Worm (Caenorhabditis elegans) whole organism, L1 larva: ENCODE data around the gene K07C5.3.

Experiments
- C34B4.2 ChIP-seq: sonication (generic microtip); optimal IDR thresholded peaks from 2 replicates; lab custom pipeline; 2017; ENCODE audit warnings: mild to moderate bottlenecking, missing genetic modification characterization, missing compliant biosample characterization
- alr-1 ChIP-seq: fragments of 200-800 bp; sonication (Bioruptor generic); optimal IDR thresholded peaks from 2 replicates; lab custom pipeline; 2018; ENCODE audit warnings: borderline replicate concordance, mild to moderate bottlenecking, missing genetic modification characterization, missing compliant biosample characterization
- aly-2 ChIP-seq: fragments of 150-350 bp; optimal IDR thresholded peaks from 2 replicates; lab custom pipeline; 2014; ENCODE audit warnings: missing biosample characterization, missing genetic modification characterization
- blmp-1 ChIP-seq: fragments of 150-350 bp; optimal IDR thresholded peaks from 2 replicates; lab custom pipeline; 2014; ENCODE audit warnings: missing biosample characterization, missing genetic modification characterization
- ceh-82 ChIP-seq, 3 experiments: fragments of 150-350 bp in 1 of 3; sonication (generic microtip) in 2 of 3; optimal IDR thresholded peaks; 2 replicates each; lab custom pipeline; 2014 to 2017; ENCODE audit warnings: missing biosample characterization in 3 of 3, missing genetic modification characterization in 3 of 3
- ces-1 ChIP-seq: fragments of 150-350 bp; optimal IDR thresholded peaks from 2 replicates; lab custom pipeline; 2014; ENCODE audit warnings: missing biosample characterization, missing genetic modification reagents, missing genetic modification characterization
- dpl-1 ChIP-seq, 3 experiments: fragments of 150-350 bp in 2 of 3; sonication (generic microtip) in 1 of 3; optimal IDR thresholded peaks; 2 replicates each; lab custom pipeline; 2014 to 2017; ENCODE audit warnings: missing biosample characterization in 3 of 3, missing genetic modification characterization in 3 of 3, missing genetic modification reagents in 3 of 3
- dsc-1 ChIP-seq: sonication (generic microtip); optimal IDR thresholded peaks from 2 replicates; lab custom pipeline; 2016; ENCODE audit warnings: mild to moderate bottlenecking, missing genetic modification characterization, missing compliant biosample characterization
- egl-13 ChIP-seq: sonication (generic microtip); optimal IDR thresholded peaks from 2 replicates; lab custom pipeline; 2016; ENCODE audit warnings: missing genotype, missing genetic modification reagents, missing genetic modification characterization, missing compliant biosample characterization
- elt-2 ChIP-seq: sonication (generic microtip); optimal IDR thresholded peaks from 2 replicates; lab custom pipeline; 2016; ENCODE audit warnings: missing genetic modification characterization, mild to moderate bottlenecking, inconsistent platforms, missing compliant biosample characterization, missing genetic modification reagents
- elt-3 ChIP-seq, 6 experiments: fragments of 150-350 bp in 1 of 6; sonication (generic microtip); optimal IDR thresholded peaks; 2 replicates each; lab custom pipeline; 2017 to 2018; ENCODE audit warnings: missing biosample characterization in 6 of 6, missing genetic modification characterization in 6 of 6, inconsistent platforms in 1 of 6
- ets-5 ChIP-seq: fragments of 200-800 bp; sonication (Bioruptor generic); IDR thresholded peaks from 2 replicates; pipeline ENCODE4 v1.3.6; 2022; ENCODE audit warnings: missing genetic modification characterization, missing compliant biosample characterization
- fkh-10 ChIP-seq: sonication (generic microtip); optimal IDR thresholded peaks from 2 replicates; lab custom pipeline; 2017; ENCODE audit warnings: missing biosample characterization, missing genetic modification reagents, missing genetic modification characterization
- fkh-8 ChIP-seq: sonication (generic microtip); optimal IDR thresholded peaks from 2 replicates; lab custom pipeline; 2016; ENCODE audit warnings: mild to moderate bottlenecking, missing genetic modification characterization, missing compliant biosample characterization
- grh-1 ChIP-seq: fragments of 200-800 bp; sonication (Bioruptor generic); IDR thresholded peaks from 2 replicates; pipeline ENCODE4 v1.3.6; 2022; ENCODE audit warnings: missing genetic modification reagents, missing genetic modification characterization, missing compliant biosample characterization
- hlh-17 ChIP-seq: fragments of 200-800 bp; sonication (Bioruptor generic); optimal IDR thresholded peaks from 2 replicates; lab custom pipeline; 2018; ENCODE audit warnings: missing genetic modification characterization, mild to moderate bottlenecking, missing compliant biosample characterization, moderate library complexity, borderline replicate concordance
- hpl-2 ChIP-seq: fragments of 150-350 bp; optimal IDR thresholded peaks from 2 replicates; lab custom pipeline; 2014; ENCODE audit warnings: missing biosample characterization, missing genetic modification reagents, missing genetic modification characterization
- irx-1 ChIP-seq: sonication (generic microtip); optimal IDR thresholded peaks from 2 replicates; lab custom pipeline; 2016; ENCODE audit warnings: missing genetic modification characterization, missing compliant biosample characterization
- isw-1 ChIP-seq: fragments of 200-800 bp; sonication (Bioruptor generic); IDR thresholded peaks from 2 replicates; pipeline ENCODE4 v1.3.6; 2022; ENCODE audit warnings: missing genetic modification characterization, missing compliant biosample characterization
- lin-13 ChIP-seq: fragments of 150-350 bp; optimal IDR thresholded peaks from 2 replicates; lab custom pipeline; 2014; ENCODE audit warnings: missing biosample characterization, missing genetic modification reagents, missing genetic modification characterization
- lin-14 ChIP-seq: fragments of 200-800 bp; sonication (Bioruptor generic); optimal IDR thresholded peaks from 2 replicates; lab custom pipeline; 2018; ENCODE audit warnings: mild to moderate bottlenecking, missing genetic modification characterization, moderate library complexity, missing compliant biosample characterization
- lir-3 ChIP-seq: sonication (generic microtip); optimal IDR thresholded peaks from 2 replicates; lab custom pipeline; 2016; ENCODE audit warnings: mild to moderate bottlenecking, missing genetic modification characterization, moderate library complexity, missing compliant biosample characterization; ENCODE audit not compliant: poor library complexity
- lsy-2 ChIP-seq, 2 experiments: fragments of 150-350 bp; optimal IDR thresholded peaks; 2 replicates each; lab custom pipeline; 2014; ENCODE audit warnings: missing biosample characterization in 2 of 2, missing genetic modification characterization in 2 of 2
- mab-9 ChIP-seq: fragments of 200-800 bp; sonication (Bioruptor generic); IDR thresholded peaks from 2 replicates; pipeline ENCODE4 v1.3.6; 2022; ENCODE audit warnings: missing genetic modification reagents, missing genetic modification characterization, missing compliant biosample characterization
- nhr-11 ChIP-seq: fragments of 150-350 bp; optimal IDR thresholded peaks from 2 replicates; lab custom pipeline; 2014; ENCODE audit warnings: missing biosample characterization, missing genetic modification characterization
- nhr-12 ChIP-seq: sonication (generic microtip); optimal IDR thresholded peaks from 2 replicates; lab custom pipeline; 2017; ENCODE audit warnings: missing biosample characterization, missing genetic modification characterization
- nhr-20 ChIP-seq: sonication (generic microtip); optimal IDR thresholded peaks from 2 replicates; lab custom pipeline; 2016; ENCODE audit warnings: mild to moderate bottlenecking, missing genetic modification characterization, missing compliant biosample characterization
- nhr-237 ChIP-seq: fragments of 150-350 bp; optimal IDR thresholded peaks from 2 replicates; lab custom pipeline; 2014; ENCODE audit warnings: missing biosample characterization, missing genetic modification characterization
- nhr-47 ChIP-seq: sonication (generic microtip); optimal IDR thresholded peaks from 2 replicates; lab custom pipeline; 2016; ENCODE audit warnings: mild to moderate bottlenecking, missing genetic modification characterization, moderate library complexity, missing compliant biosample characterization
- nhr-71 ChIP-seq: sonication (generic microtip); optimal IDR thresholded peaks from 2 replicates; lab custom pipeline; 2016; ENCODE audit warnings: mild to moderate bottlenecking, missing genetic modification characterization, moderate library complexity, missing compliant biosample characterization
- nhr-84 ChIP-seq: sonication (generic microtip); optimal IDR thresholded peaks from 2 replicates; lab custom pipeline; 2017; ENCODE audit warnings: missing biosample characterization, missing genetic modification characterization
- nhr-85 ChIP-seq: sonication (generic microtip); peaks from one replicate; lab custom pipeline; 2016; ENCODE audit warnings: missing genetic modification characterization, inconsistent platforms, missing compliant biosample characterization
- pag-3 ChIP-seq: sonication (generic microtip); optimal IDR thresholded peaks from 2 replicates; lab custom pipeline; 2017; ENCODE audit warnings: missing genetic modification characterization, mild to moderate bottlenecking, missing compliant biosample characterization, antibody characterized with exemption, borderline replicate concordance; ENCODE audit not compliant: insufficient read depth
- pqm-1 ChIP-seq: sonication (generic microtip); optimal IDR thresholded peaks from 3 replicates; lab custom pipeline; 2017; ENCODE audit warnings: missing biosample characterization, missing genetic modification characterization
- skn-1 ChIP-seq: fragments of 150-350 bp; optimal IDR thresholded peaks from 2 replicates; lab custom pipeline; 2014; ENCODE audit warnings: missing biosample characterization, missing genetic modification characterization
- snu-23 ChIP-seq: sonication (generic microtip); optimal IDR thresholded peaks from 2 replicates; lab custom pipeline; 2016; ENCODE audit warnings: missing genetic modification characterization, missing compliant biosample characterization
- sox-4 ChIP-seq: sonication (generic microtip); optimal IDR thresholded peaks from 2 replicates; lab custom pipeline; 2016; ENCODE audit warnings: missing genetic modification characterization, missing compliant biosample characterization
- sptf-1 ChIP-seq: fragments of 150-350 bp; optimal IDR thresholded peaks from 2 replicates; lab custom pipeline; 2014; ENCODE audit warnings: missing biosample characterization, missing genetic modification characterization
- sup-37 ChIP-seq: fragments of 200-800 bp; sonication (Bioruptor generic); optimal IDR thresholded peaks from 2 replicates; lab custom pipeline; 2018; ENCODE audit warnings: mild to moderate bottlenecking, missing genetic modification characterization, missing compliant biosample characterization
- swsn-7 ChIP-seq: sonication (generic microtip); optimal IDR thresholded peaks from 2 replicates; lab custom pipeline; 2016; ENCODE audit warnings: missing genetic modification characterization, missing compliant biosample characterization
- tbx-2 ChIP-seq: sonication (generic microtip); optimal IDR thresholded peaks from 2 replicates; lab custom pipeline; 2016; ENCODE audit warnings: missing genetic modification characterization, missing compliant biosample characterization
- tlp-1 ChIP-seq: fragments of 150-350 bp; optimal IDR thresholded peaks from 2 replicates; lab custom pipeline; 2014; ENCODE audit warnings: missing biosample characterization, missing genetic modification characterization
- unc-130 ChIP-seq: fragments of 150-350 bp; optimal IDR thresholded peaks from 2 replicates; lab custom pipeline; 2017; ENCODE audit warnings: missing biosample characterization, missing genetic modification characterization, inconsistent platforms
- unc-98 ChIP-seq: fragments of 200-800 bp; sonication (Bioruptor generic); IDR thresholded peaks from 2 replicates; pipeline ENCODE4 v1.3.6; 2022; ENCODE audit warnings: missing genetic modification characterization, missing compliant biosample characterization
- vab-15 ChIP-seq: sonication (generic microtip); optimal IDR thresholded peaks from 2 replicates; lab custom pipeline; 2017; ENCODE audit warnings: missing genotype, mild to moderate bottlenecking, missing genetic modification characterization, missing compliant biosample characterization
- zip-4 ChIP-seq: fragments of 200-800 bp; sonication (Bioruptor generic); optimal IDR thresholded peaks from 2 replicates; lab custom pipeline; 2018; ENCODE audit warnings: mild to moderate bottlenecking, missing genetic modification characterization, moderate library complexity, missing compliant biosample characterization

Gene K07C5.3

ce11 chrV:10320101-10320761, 22.6 kb upstream of the K07C5.3 start, which contains the start of the genes gna-1 and B0024.13 (continued):
- peak; percentile 81 for TF ChIP-seq nhr-20 (tag; lab: Kevin White, UChicago)
- TF ChIP-seq alr-1 (tag; lab: Kevin White, UChicago) = no peak
- peak; percentile 44 for TF ChIP-seq skn-1 (tag; lab: Kevin White, UChicago)
- no peak for TF ChIP-seq hlh-17 (GFP tag; lab: Kevin White, UChicago)
- TF ChIP-seq lin-14 = peak; percentile 84
- peak; percentile 60 for TF ChIP-seq blmp-1
- peak; percentile 77 for TF ChIP-seq egl-13 (tag; lab: Kevin White, UChicago)
- peak; percentile 92 for TF ChIP-seq lir-3 (tag; lab: Kevin White, UChicago)
- no peak for TF ChIP-seq aly-2
- TF ChIP-seq irx-1 (tag; lab: Kevin White, UChicago) = peak; percentile 81
- peak; percentile 33 for TF ChIP-seq unc-130
- no peak for TF ChIP-seq pag-3 (tag; lab: Kevin White, UChicago)
- TF ChIP-seq nhr-71 (tag; lab: Kevin White, UChicago) = peak; percentile 85
- no peak; the same call in 1 of the 2 replicates for TF ChIP-seq unc-98 (GFP tag; lab: Robert Waterston, UW)
- no peak for TF ChIP-seq vab-15
- TF ChIP-seq nhr-11 (tag; lab: Kevin White, UChicago) = no peak
- TF ChIP-seq sptf-1 = no peak
- no peak for TF ChIP-seq pqm-1 (tag; lab: Kevin White, UChicago)
- peak; percentile 41 for TF ChIP-seq elt-2 (tag; lab: Kevin White, UChicago)
- TF ChIP-seq nhr-12 (tag; lab: Kevin White, UChicago) = no peak
- peak; percentile 87 for TF ChIP-seq nhr-85 (tag; lab: Kevin White, UChicago)
- TF ChIP-seq grh-1 (GFP tag; lab: Robert Waterston, UW) = no peak
- TF ChIP-seq ces-1 (GFP tag; lab: Kevin White, UChicago) = no peak
- TF ChIP-seq ets-5 (GFP tag; lab: Robert Waterston, UW) = no peak
- peak; percentile 54 to 64 for TF ChIP-seq lsy-2 (tag; optimal IDR thresholded peaks at IDR 0.05; lab: Kevin White, UChicago)
- TF ChIP-seq ceh-82 (tag; optimal IDR thresholded peaks at IDR 0.05; lab: Kevin White, UChicago) = peak; percentile 19 to 68 (median 38)
- no peak for TF ChIP-seq nhr-237 (tag; lab: Kevin White, UChicago)
- no peak for TF ChIP-seq hpl-2 (GFP tag; lab: Kevin White, UChicago)
- TF ChIP-seq zip-4 = no peak
- TF ChIP-seq fkh-8 (tag; lab: Kevin White, UChicago) = peak; percentile 69
- TF ChIP-seq dsc-1 (tag; lab: Kevin White, UChicago) = peak; percentile 82
- no peak for TF ChIP-seq C34B4.2 (tag; lab: Kevin White, UChicago)
- peak; percentile 57 for TF ChIP-seq isw-1 (GFP tag; lab: Robert Waterston, UW)
- TF ChIP-seq nhr-84 (tag; lab: Kevin White, UChicago) = no peak
- no peak for TF ChIP-seq fkh-10 (GFP tag; lab: Kevin White, UChicago)
- TF ChIP-seq swsn-7 = peak; percentile 79
- no peak for TF ChIP-seq mab-9 (GFP tag; lab: Robert Waterston, UW)
- TF ChIP-seq nhr-47 (tag; lab: Kevin White, UChicago) = peak; percentile 81
- no peak for TF ChIP-seq lin-13 (GFP tag; lab: Kevin White, UChicago)
- no peak for TF ChIP-seq tlp-1 (tag; lab: Kevin White, UChicago)
- TF ChIP-seq sox-4 (tag; lab: Kevin White, UChicago) = peak; percentile 77

DNA sequence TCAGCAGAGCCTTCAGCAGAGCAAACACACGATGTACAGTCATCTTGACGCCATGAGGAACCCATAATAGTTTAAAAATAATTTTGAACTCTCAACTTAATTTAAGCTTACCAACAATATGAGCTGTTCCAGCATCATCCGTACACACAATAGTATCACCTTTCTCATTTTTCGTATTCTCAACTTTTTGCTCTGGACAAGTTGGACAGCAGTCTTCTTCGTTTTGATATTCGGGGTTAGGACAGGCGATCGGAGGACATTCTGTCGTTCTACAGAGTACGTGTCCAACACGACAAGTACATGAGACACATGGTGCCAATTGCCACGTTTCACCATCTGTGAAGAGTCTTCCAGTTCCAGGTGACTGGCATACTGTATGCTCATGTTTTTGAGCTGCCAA, 19.3 kb upstream of the K07C5.3 start:
- TF ChIP-seq sptf-1 (no peak), dpl-1 (GFP tag; optimal IDR thresholded peaks at IDR 0.05; lab: Kevin White, UChicago) (no peak), isw-1 (GFP tag; lab: Robert Waterston, UW) (no peak), tbx-2 (no peak), tlp-1 (tag; lab: Kevin White, UChicago) (no peak), hpl-2 (GFP tag; lab: Kevin White, UChicago) (no peak), C34B4.2 (tag; lab: Kevin White, UChicago) (no peak), hlh-17 (GFP tag; lab: Kevin White, UChicago) (no peak), elt-3 (tag; optimal IDR thresholded peaks at IDR 0.05; lab: Kevin White, UChicago) (no peak), snu-23 (GFP tag; lab: Kevin White, UChicago) (no peak), pag-3 (tag; lab: Kevin White, UChicago) (no peak), sup-37 (GFP tag; lab: Kevin White, UChicago) (no peak)
